Worm (Caenorhabditis elegans) whole organism, young adult: ENCODE results near the gene sna-2.
A peak's percentile ranks its signal among the peaks of the same experiment; 100 is the strongest.

Experiments
- B0035.1 ChIP-seq: sonication (generic microtip); optimal IDR thresholded peaks from 2 replicates; lab custom pipeline; 2016; ENCODE audit warnings: missing genetic modification characterization, mild to moderate bottlenecking, missing compliant biosample characterization, missing genotype, missing genetic modification reagents
- C17E4.6 ChIP-seq: fragments of 200-800 bp; sonication (Bioruptor generic); IDR thresholded peaks from 2 replicates; pipeline ENCODE4 v1.3.6; 2022; ENCODE audit warnings: missing genetic modification reagents, missing genetic modification characterization, missing compliant biosample characterization
- F10E7.11 ChIP-seq: sonication (generic microtip); optimal IDR thresholded peaks from 2 replicates; lab custom pipeline; 2017; ENCODE audit warnings: mild to moderate bottlenecking, missing genetic modification characterization, moderate library complexity, missing compliant biosample characterization
- F22D6.2 ChIP-seq: sonication (generic microtip); optimal IDR thresholded peaks from 2 replicates; lab custom pipeline; 2016; ENCODE audit warnings: mild to moderate bottlenecking, missing genetic modification characterization, missing compliant biosample characterization
- F55B11.4 ChIP-seq: sonication (generic microtip); optimal IDR thresholded peaks from 2 replicates; lab custom pipeline; 2016; ENCODE audit warnings: missing compliant biosample characterization, missing genetic modification characterization, borderline replicate concordance; ENCODE audit not compliant: insufficient read depth
- F57C9.4 ChIP-seq: sonication (generic microtip); optimal IDR thresholded peaks from 2 replicates; lab custom pipeline; 2017; ENCODE audit warnings: mild to moderate bottlenecking, missing genetic modification characterization, missing compliant biosample characterization
- K11D2.4 ChIP-seq: fragments of 200-800 bp; sonication (Bioruptor generic); IDR thresholded peaks from 2 replicates; pipeline ENCODE4 v1.3.6; 2022; ENCODE audit warnings: missing genetic modification reagents, missing genetic modification characterization, missing compliant biosample characterization
- T07F8.4 ChIP-seq: sonication (generic microtip); optimal IDR thresholded peaks from 2 replicates; lab custom pipeline; 2016; ENCODE audit warnings: mild to moderate bottlenecking, missing genetic modification characterization, moderate library complexity, missing compliant biosample characterization
- aptf-3 ChIP-seq: fragments of 200-800 bp; sonication (Bioruptor generic); IDR thresholded peaks from 2 replicates; pipeline ENCODE4 v1.3.6; 2022; ENCODE audit warnings: missing genetic modification characterization, missing compliant biosample characterization
- attf-3 ChIP-seq: fragments of 200-800 bp; sonication (Bioruptor generic); conservative IDR thresholded peaks from 2 replicates; pipeline ENCODE4 v1.3.6; 2022; ENCODE audit warnings: missing genetic modification reagents, missing genetic modification characterization, missing compliant biosample characterization
- attf-5 ChIP-seq: fragments of 200-800 bp; sonication (Bioruptor generic); optimal IDR thresholded peaks from 2 replicates; lab custom pipeline; 2018; ENCODE audit warnings: mild to moderate bottlenecking, missing genetic modification characterization, missing compliant biosample characterization
- bed-1 ChIP-seq: fragments of 200-800 bp; sonication (Bioruptor generic); IDR thresholded peaks from 2 replicates; pipeline ENCODE4 v1.3.6; 2022; ENCODE audit warnings: missing genetic modification reagents, missing genetic modification characterization, missing compliant biosample characterization
- ccch-3 ChIP-seq: fragments of 200-800 bp; sonication (Bioruptor generic); optimal IDR thresholded peaks from 2 replicates; lab custom pipeline; 2018; ENCODE audit warnings: mild to moderate bottlenecking, missing genetic modification characterization, missing compliant biosample characterization
- cebp-1 ChIP-seq, 2 experiments: fragments of 200-800 bp in 1 of 2; sonication (Bioruptor generic) in 1 of 2; sonication (generic microtip) in 1 of 2; IDR thresholded peaks in 1 of 2; optimal IDR thresholded peaks in 1 of 2; 2 replicates each; pipeline versions ENCODE4 v1.3.6 to Lab custom; 2017 to 2022; ENCODE audit warnings: missing compliant biosample characterization in 2 of 2, missing genetic modification characterization in 2 of 2, mild to moderate bottlenecking in 1 of 2, missing genetic modification reagents in 1 of 2, moderate library complexity in 1 of 2
- ceh-58 ChIP-seq: fragments of 200-800 bp; sonication (Bioruptor generic); IDR thresholded peaks from 2 replicates; pipeline ENCODE4 v1.3.6; 2022; ENCODE audit warnings: missing genetic modification characterization, missing compliant biosample characterization
- chd-7 ChIP-seq: sonication (generic microtip); optimal IDR thresholded peaks from 2 replicates; lab custom pipeline; 2016; ENCODE audit warnings: mild to moderate bottlenecking, missing genetic modification characterization, moderate library complexity, missing compliant biosample characterization
- dpl-1 ChIP-seq: fragments of 150-350 bp; optimal IDR thresholded peaks from 2 replicates; lab custom pipeline; 2014; ENCODE audit warnings: missing biosample characterization, missing genetic modification reagents, missing genetic modification characterization
- efl-1 ChIP-seq: fragments of 150-350 bp; optimal IDR thresholded peaks from 2 replicates; lab custom pipeline; 2014; ENCODE audit warnings: missing biosample characterization, missing genetic modification reagents, missing genetic modification characterization
- egl-18 ChIP-seq: fragments of 200-800 bp; sonication (Bioruptor generic); IDR thresholded peaks from 2 replicates; pipeline ENCODE4 v1.3.6; 2022; ENCODE audit warnings: missing genetic modification reagents, missing genetic modification characterization, missing compliant biosample characterization
- egl-44 ChIP-seq: fragments of 200-800 bp; sonication (Bioruptor generic); IDR thresholded peaks from 2 replicates; pipeline ENCODE4 v1.3.6; 2022; ENCODE audit warnings: missing genetic modification reagents, missing genetic modification characterization, missing compliant biosample characterization
- egrh-3 ChIP-seq: fragments of 200-800 bp; sonication (Bioruptor generic); IDR thresholded peaks from 2 replicates; pipeline ENCODE4 v1.3.6; 2022; ENCODE audit warnings: missing genetic modification reagents, missing genetic modification characterization, missing compliant biosample characterization
- ekl-4 ChIP-seq: fragments of 200-800 bp; sonication (Bioruptor generic); IDR thresholded peaks from 2 replicates; pipeline ENCODE4 v1.3.6; 2022; ENCODE audit warnings: missing genetic modification reagents, missing genetic modification characterization, missing compliant biosample characterization
- hmg-20 ChIP-seq: fragments of 200-800 bp; sonication (Bioruptor generic); IDR thresholded peaks from 2 replicates; pipeline ENCODE4 v1.3.6; 2022; ENCODE audit warnings: missing genetic modification reagents, missing genetic modification characterization, missing compliant biosample characterization
- lag-1 ChIP-seq: fragments of 200-800 bp; sonication (Bioruptor generic); IDR thresholded peaks from 2 replicates; pipeline ENCODE4 v1.3.6; 2022; ENCODE audit warnings: missing genetic modification reagents, missing genetic modification characterization, missing compliant biosample characterization
- lin-35 ChIP-seq, 3 experiments: fragments of 150-350 bp in 2 of 3; sonication (generic microtip) in 1 of 3; optimal IDR thresholded peaks; 2 replicates each; lab custom pipeline; 2014 to 2018; ENCODE audit warnings: missing biosample characterization in 3 of 3, missing genetic modification characterization in 3 of 3, missing genetic modification reagents in 3 of 3
- lir-1 ChIP-seq: fragments of 200-800 bp; sonication (Bioruptor generic); conservative IDR thresholded peaks from 2 replicates; pipeline ENCODE4 v1.3.6; 2022; ENCODE audit warnings: missing genetic modification reagents, missing genetic modification characterization, missing compliant biosample characterization
- lsy-27 ChIP-seq: sonication (generic microtip); optimal IDR thresholded peaks from 2 replicates; lab custom pipeline; 2017; ENCODE audit warnings: missing genetic modification characterization, mild to moderate bottlenecking, missing compliant biosample characterization, antibody characterized with exemption, missing genotype, borderline replicate concordance; ENCODE audit not compliant: insufficient read depth
- mcd-1 ChIP-seq: fragments of 200-800 bp; sonication (Bioruptor generic); IDR thresholded peaks from 2 replicates; pipeline ENCODE4 v1.3.6; 2022; ENCODE audit warnings: missing genetic modification reagents, missing genetic modification characterization, missing compliant biosample characterization
- mel-28 ChIP-seq: sonication (generic microtip); optimal IDR thresholded peaks from 2 replicates; lab custom pipeline; 2016; ENCODE audit warnings: borderline replicate concordance, mild to moderate bottlenecking, missing genetic modification characterization, missing compliant biosample characterization
- mes-4 ChIP-seq: sonication (generic microtip); optimal IDR thresholded peaks from 2 replicates; lab custom pipeline; 2016; ENCODE audit warnings: missing genotype, missing genetic modification characterization, missing compliant biosample characterization
- nfya-2 ChIP-seq: fragments of 200-800 bp; sonication (Bioruptor generic); IDR thresholded peaks from 2 replicates; pipeline ENCODE4 v1.3.6; 2022; ENCODE audit warnings: missing genetic modification reagents, missing genetic modification characterization, missing compliant biosample characterization
- nhr-27 ChIP-seq: fragments of 200-800 bp; sonication (Bioruptor generic); optimal IDR thresholded peaks from 2 replicates; lab custom pipeline; 2018; ENCODE audit warnings: mild to moderate bottlenecking, missing genetic modification characterization, moderate library complexity, missing compliant biosample characterization
- rpc-1 ChIP-seq, 2 experiments: fragments of 150-350 bp in 1 of 2; sonication (generic microtip) in 1 of 2; optimal IDR thresholded peaks; 2 replicates each; lab custom pipeline; 2014 to 2018; ENCODE audit warnings: missing biosample characterization in 1 of 2, missing genetic modification characterization in 1 of 2, missing genetic modification reagents in 1 of 2, missing genotype in 1 of 2
- sdz-38 ChIP-seq: sonication (generic microtip); optimal IDR thresholded peaks from 2 replicates; lab custom pipeline; 2016; ENCODE audit warnings: missing genotype, missing genetic modification characterization, missing compliant biosample characterization
- snpc-3.4 ChIP-seq: sonication (generic microtip); optimal IDR thresholded peaks from 2 replicates; lab custom pipeline; 2017; ENCODE audit warnings: missing genetic modification characterization, mild to moderate bottlenecking, missing compliant biosample characterization, antibody characterized with exemption, moderate library complexity, missing genotype, missing genetic modification reagents
- sptf-2 ChIP-seq: fragments of 200-800 bp; sonication (Bioruptor generic); optimal IDR thresholded peaks from 2 replicates; lab custom pipeline; 2018; ENCODE audit warnings: mild to moderate bottlenecking, missing genetic modification characterization, missing compliant biosample characterization
- unc-62 ChIP-seq: fragments of 150-350 bp; optimal IDR thresholded peaks from 2 replicates; lab custom pipeline; 2014; ENCODE audit warnings: missing biosample characterization, missing genetic modification reagents, missing genetic modification characterization
- zim-3 ChIP-seq: sonication (generic microtip); optimal IDR thresholded peaks from 2 replicates; lab custom pipeline; 2017; ENCODE audit warnings: mild to moderate bottlenecking, missing genetic modification characterization, moderate library complexity, missing compliant biosample characterization
- ztf-25 ChIP-seq: fragments of 200-800 bp; sonication (Bioruptor generic); IDR thresholded peaks from 2 replicates; pipeline ENCODE4 v1.3.6; 2022; ENCODE audit warnings: missing genetic modification reagents, missing genetic modification characterization, missing compliant biosample characterization
- ztf-3 ChIP-seq: fragments of 200-800 bp; sonication (Bioruptor generic); optimal IDR thresholded peaks from 2 replicates; lab custom pipeline; 2018; ENCODE audit warnings: mild to moderate bottlenecking, missing genetic modification characterization, missing compliant biosample characterization

The sna-2 gene

ce11 chrIV:9801418-9801817, 24.0 kb upstream of the sna-2 start (continued):
- TF ChIP-seq egl-44 (GFP tag; lab: Robert Waterston, UW), result 0 out of 2 replicates have a peak, but pooled peaks have one; percentile 22
- no peak for TF ChIP-seq sptf-2 (GFP tag; lab: Kevin White, UChicago)
- no peak for TF ChIP-seq rpc-1 (optimal IDR thresholded peaks at IDR 0.05; lab: Kevin White, UChicago)
- no peak for TF ChIP-seq rpc-1 (tag; optimal IDR thresholded peaks at IDR 0.05; lab: Kevin White, UChicago)
- no peak for TF ChIP-seq C17E4.6
- no peak for TF ChIP-seq K11D2.4 (GFP tag; lab: Robert Waterston, UW)
- TF ChIP-seq T07F8.4 (tag; lab: Kevin White, UChicago), result no peak
- no peak for TF ChIP-seq mcd-1
- no peak for TF ChIP-seq unc-62
- TF ChIP-seq lir-1, result no peak
- TF ChIP-seq egrh-3 (GFP tag; lab: Robert Waterston, UW), result no peak
- no peak for TF ChIP-seq bed-1 (GFP tag; lab: Robert Waterston, UW)
- no peak for TF ChIP-seq sdz-38
- TF ChIP-seq ekl-4 (GFP tag; lab: Robert Waterston, UW), result no peak
- TF ChIP-seq efl-1 (GFP tag; lab: Kevin White, UChicago), result no peak
- TF ChIP-seq dpl-1 (GFP tag; lab: Kevin White, UChicago), result no peak
- TF ChIP-seq lsy-27 (tag; lab: Kevin White, UChicago), result no peak
- no peak for TF ChIP-seq egl-18 (GFP tag; lab: Robert Waterston, UW)
- no peak for TF ChIP-seq attf-3
- no peak for TF ChIP-seq cebp-1 (GFP tag; IDR thresholded peaks at IDR 0.05; lab: Robert Waterston, UW)
- TF ChIP-seq cebp-1 (tag; optimal IDR thresholded peaks at IDR 0.05; lab: Kevin White, UChicago), result peak; percentile 54
- peak; percentile 18 for TF ChIP-seq attf-5
- TF ChIP-seq ztf-25 (GFP tag; lab: Robert Waterston, UW), result no peak
- no peak for TF ChIP-seq mes-4 (tag; lab: Kevin White, UChicago)

DNA sequence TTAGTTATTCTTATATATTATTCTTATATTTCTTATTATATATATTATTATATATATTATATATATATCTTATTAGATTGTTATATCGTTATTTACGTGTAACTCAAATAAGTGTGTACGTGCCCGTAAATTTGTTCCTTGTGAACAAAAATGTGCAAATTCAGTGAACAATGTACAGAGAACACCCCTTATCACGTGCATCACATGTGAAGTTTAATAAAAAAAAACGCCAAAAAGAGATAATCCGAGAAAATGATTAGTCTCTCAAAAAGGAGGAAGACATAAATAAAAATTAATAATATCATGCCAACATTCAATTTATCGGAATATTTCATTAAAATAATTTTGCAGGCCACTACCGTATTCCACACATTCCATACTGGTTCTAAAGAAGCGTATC, 22.2 kb upstream of the sna-2 start:
- TF ChIP-seq ztf-3 (GFP tag; lab: Kevin White, UChicago) (no peak), sptf-2 (GFP tag; lab: Kevin White, UChicago) (no peak), zim-3 (no peak), mel-28 (tag; lab: Kevin White, UChicago) (no peak), nhr-27 (tag; lab: Kevin White, UChicago) (no peak), ccch-3 (GFP tag; lab: Kevin White, UChicago) (no peak), chd-7 (tag; lab: Kevin White, UChicago) (no peak), B0035.1 (no peak), hmg-20 (GFP tag; lab: Robert Waterston, UW) (no peak), F10E7.11 (tag; lab: Kevin White, UChicago) (no peak), F22D6.2 (tag; lab: Kevin White, UChicago) (no peak), lin-35 (GFP tag; optimal IDR thresholded peaks at IDR 0.05; lab: Kevin White, UChicago) (no peak), ceh-58 (GFP tag; lab: Robert Waterston, UW) (no peak)
- TF ChIP-seq, all 124 proteins: peak for 0

ce11 chrIV:9799129-9799528, 21.7 kb upstream of the sna-2 start, which contains the start of gene fat-4:
Gene fat-4 (plus strand): TSS chrIV:9799429.
- TF ChIP-seq nfya-2 (GFP tag; lab: Robert Waterston, UW) (no peak), aptf-3 (GFP tag; lab: Robert Waterston, UW) (no peak), F55B11.4 (tag; lab: Kevin White, UChicago) (no peak), lag-1 (GFP tag; lab: Robert Waterston, UW) (no peak), bed-1 (GFP tag; lab: Robert Waterston, UW) (no peak), snpc-3.4 (tag; lab: Kevin White, UChicago) (no peak), F57C9.4 (tag; lab: Kevin White, UChicago) (no peak), F22D6.2 (tag; lab: Kevin White, UChicago) (no peak), F10E7.11 (tag; lab: Kevin White, UChicago) (no peak)
